Fruit fly (Drosophila melanogaster): ENCODE data around the gene Srp72.

Gene Srp72

DNA sequence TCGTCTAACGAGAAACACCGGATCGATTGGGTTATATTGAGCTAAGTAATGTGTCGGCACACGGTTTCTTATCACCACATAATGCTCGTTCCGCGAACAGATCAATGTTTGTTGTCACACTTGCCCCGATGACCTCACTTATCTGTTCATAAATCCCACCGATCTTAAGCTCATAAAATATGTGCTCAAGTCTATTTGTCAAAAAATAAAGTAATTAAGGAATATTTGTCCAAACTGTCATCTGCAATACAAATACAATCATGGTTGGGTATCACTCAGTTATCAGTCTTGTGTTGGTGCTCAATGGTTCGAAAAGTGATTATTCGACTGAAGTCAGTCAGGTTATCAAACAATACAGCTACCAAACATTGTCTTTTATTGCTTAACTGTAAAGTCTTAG is 40.3 kb upstream of the Srp72 start (continued):
- TF ChIP-seq CG1603 (tag; optimal IDR thresholded peaks at IDR 0.05) (peak; percentile 62), CG10147 (GFP tag; optimal IDR thresholded peaks at IDR 0.05) (no peak), CG4328 (GFP tag; optimal IDR thresholded peaks at IDR 0.05) (no peak), CG3847 (GFP tag; IDR thresholded peaks at IDR 0.05) (no peak), chn (GFP tag; optimal IDR thresholded peaks at IDR 0.05) (no peak), B-H1 (GFP tag; IDR thresholded peaks at IDR 0.05) (no peak), wek (GFP tag; optimal IDR thresholded peaks at IDR 0.05) (peak; percentile 1), CG33557 (GFP tag; optimal IDR thresholded peaks at IDR 0.05) (peak; percentile 32), lola (GFP tag; optimal IDR thresholded peaks at IDR 0.05) (peak in 1 of 3 experiments; percentile 35), CG9932 (GFP tag; IDR thresholded peaks at IDR 0.05) (no peak), corto (GFP tag; optimal IDR thresholded peaks at IDR 0.05) (no peak), CG14667 (GFP tag; IDR thresholded peaks at IDR 0.05) (no peak), kni (GFP tag; optimal IDR thresholded peaks at IDR 0.05) (peak; percentile 27), CG13894 (tag; optimal IDR thresholded peaks at IDR 0.05) (no peak), CG30431 (GFP tag; optimal IDR thresholded peaks at IDR 0.05) (no peak), Meics (GFP tag; optimal IDR thresholded peaks at IDR 0.05) (no peak), ftz-f1 (GFP tag; optimal IDR thresholded peaks at IDR 0.05) (no peak), amos (GFP tag; IDR thresholded peaks at IDR 0.05; ENCODE audit: partially characterized antibody) (no peak), CG3065 (GFP tag; optimal IDR thresholded peaks at IDR 0.05) (no peak), unpg (GFP tag; optimal IDR thresholded peaks at IDR 0.05) (no peak), phol (tag; optimal IDR thresholded peaks at IDR 0.05) (no peak), E2f1 (GFP tag; IDR thresholded peaks at IDR 0.05) (no peak), CG14860 (GFP tag; IDR thresholded peaks at IDR 0.05; ENCODE audit: partially characterized antibody) (no peak), bbx (GFP tag; IDR thresholded peaks at IDR 0.05; ENCODE audit: partially characterized antibody) (no peak), CG9817 (tag; optimal IDR thresholded peaks at IDR 0.05) (no peak), Stat92E (GFP tag; optimal IDR thresholded peaks at IDR 0.05) (no peak), pum (GFP tag; optimal IDR thresholded peaks at IDR 0.05) (no peak), CG2889 (GFP tag; IDR thresholded peaks at IDR 0.05) (no peak), grau (tag; optimal IDR thresholded peaks at IDR 0.05) (no peak), CG14710 (tag; optimal IDR thresholded peaks at IDR 0.05) (peak; percentile 0), CG34376 (GFP tag; optimal IDR thresholded peaks at IDR 0.05) (peak; percentile 22), fd102C (GFP tag; optimal IDR thresholded peaks at IDR 0.05) (peak; percentile 33), scrt (GFP tag; optimal IDR thresholded peaks at IDR 0.05) (no peak), Max (GFP tag; optimal IDR thresholded peaks at IDR 0.05) (peak; percentile 8), hb (GFP tag; IDR thresholded peaks at IDR 0.05; ENCODE audit: partially characterized antibody) (no peak), kah (GFP tag; optimal IDR thresholded peaks at IDR 0.05) (no peak), CG2875 (GFP tag; optimal IDR thresholded peaks at IDR 0.05) (peak; percentile 13), odd (GFP tag; optimal IDR thresholded peaks at IDR 0.05) (peak; percentile 54), CG18619 (GFP tag; optimal IDR thresholded peaks at IDR 0.05) (no peak), Lim3 (GFP tag; IDR thresholded peaks at IDR 0.05) (no peak), Fer2 (tag; optimal IDR thresholded peaks at IDR 0.05) (no peak), gro (GFP tag; optimal IDR thresholded peaks at IDR 0.05) (peak; percentile 34), Neu2 (GFP tag; optimal IDR thresholded peaks at IDR 0.05; ENCODE audit: borderline replicate concordance) (no peak), CG11085 (GFP tag; IDR thresholded peaks at IDR 0.05) (no peak), CG15696 (tag; optimal IDR thresholded peaks at IDR 0.05) (peak; percentile 76), ara (GFP tag; IDR thresholded peaks at IDR 0.05) (no peak), CG15601 (tag; optimal IDR thresholded peaks at IDR 0.05) (peak; percentile 6), dmrt11E (tag; optimal IDR thresholded peaks at IDR 0.05) (peak; percentile 75), eyg (GFP tag; optimal IDR thresholded peaks at IDR 0.05) (no peak), Elba2 (GFP tag; optimal IDR thresholded peaks at IDR 0.05) (no peak)
